Worm (Caenorhabditis elegans) whole organism, L3 larva: ENCODE data around the gene yif-1.
A peak's percentile ranks its signal among the peaks of the same experiment; 100 is the strongest.

ENCODE experiments used
- ceh-16 ChIP-seq: sonication (generic microtip); optimal IDR thresholded peaks from 2 replicates; lab custom pipeline; 2017; ENCODE audit warnings: missing biosample characterization, missing genetic modification characterization
- ceh-28 ChIP-seq: fragments of 150-350 bp; optimal IDR thresholded peaks from 2 replicates; lab custom pipeline; 2014; ENCODE audit warnings: missing biosample characterization, missing genetic modification reagents, missing genetic modification characterization
- ceh-82 ChIP-seq: fragments of 150-350 bp; optimal IDR thresholded peaks from 2 replicates; lab custom pipeline; 2014; ENCODE audit warnings: missing biosample characterization, missing genetic modification characterization
- egl-27 ChIP-seq: sonication (generic microtip); optimal IDR thresholded peaks from 4 replicates; lab custom pipeline; 2017; ENCODE audit warnings: missing biosample characterization, missing genetic modification reagents, missing genetic modification characterization
- elt-2 ChIP-seq: sonication (generic microtip); optimal IDR thresholded peaks from 2 replicates; lab custom pipeline; 2016; ENCODE audit warnings: missing genetic modification reagents, mild to moderate bottlenecking, missing genetic modification characterization, missing compliant biosample characterization
- elt-3 ChIP-seq, 3 experiments: fragments of 150-350 bp in 1 of 3; sonication (generic microtip) in 2 of 3; optimal IDR thresholded peaks; 2 replicates in 2 of 3; 4 replicates in 1 of 3; lab custom pipeline; 2014 to 2017; ENCODE audit warnings: missing biosample characterization in 3 of 3, missing genetic modification characterization in 3 of 3
- eor-1 ChIP-seq, 2 experiments: fragments of 150-350 bp; optimal IDR thresholded peaks; 2 replicates each; lab custom pipeline; 2014 to 2018; ENCODE audit warnings: missing biosample characterization in 2 of 2, missing genetic modification characterization in 2 of 2
- fkh-2 ChIP-seq: fragments of 150-350 bp; optimal IDR thresholded peaks from 2 replicates; lab custom pipeline; 2014; ENCODE audit warnings: missing biosample characterization, missing genetic modification reagents, missing genetic modification characterization
- fos-1 ChIP-seq: fragments of 150-350 bp; optimal IDR thresholded peaks from 2 replicates; lab custom pipeline; 2014; ENCODE audit warnings: missing biosample characterization, missing genetic modification characterization
- hmg-11 ChIP-seq: sonication (generic microtip); optimal IDR thresholded peaks from 2 replicates; lab custom pipeline; 2016; ENCODE audit warnings: missing genetic modification characterization, missing compliant biosample characterization
- lin-15B ChIP-seq: fragments of 150-350 bp; optimal IDR thresholded peaks from 2 replicates; lab custom pipeline; 2014; ENCODE audit warnings: missing biosample characterization, missing genetic modification characterization
- lin-39 ChIP-seq: fragments of 150-350 bp; optimal IDR thresholded peaks from 2 replicates; lab custom pipeline; 2018; ENCODE audit warnings: missing biosample characterization, missing genetic modification reagents, missing genetic modification characterization
- lsy-12 ChIP-seq: sonication (generic microtip); optimal IDR thresholded peaks from 2 replicates; lab custom pipeline; 2016; ENCODE audit warnings: mild to moderate bottlenecking, missing genetic modification characterization, missing compliant biosample characterization
- nfya-1 ChIP-seq: sonication (generic microtip); optimal IDR thresholded peaks from 2 replicates; lab custom pipeline; 2017; ENCODE audit warnings: missing genetic modification characterization, mild to moderate bottlenecking, missing compliant biosample characterization, antibody characterized with exemption, moderate library complexity; ENCODE audit not compliant: insufficient read depth
- nhr-11 ChIP-seq: fragments of 150-350 bp; optimal IDR thresholded peaks from 2 replicates; lab custom pipeline; 2014; ENCODE audit warnings: missing biosample characterization, missing genetic modification characterization
- nhr-12 ChIP-seq: fragments of 150-350 bp; optimal IDR thresholded peaks from 2 replicates; lab custom pipeline; 2014; ENCODE audit warnings: missing biosample characterization, missing genetic modification characterization
- nhr-23 ChIP-seq: fragments of 150-350 bp; optimal IDR thresholded peaks from 2 replicates; lab custom pipeline; 2014; ENCODE audit warnings: missing biosample characterization, missing genetic modification reagents, missing genetic modification characterization
- nhr-237 ChIP-seq: fragments of 150-350 bp; optimal IDR thresholded peaks from 2 replicates; lab custom pipeline; 2014; ENCODE audit warnings: missing biosample characterization, missing genetic modification characterization
- nhr-25 ChIP-seq: sonication (generic microtip); optimal IDR thresholded peaks from 2 replicates; lab custom pipeline; 2017; ENCODE audit warnings: missing biosample characterization, missing genetic modification characterization
- nhr-28 ChIP-seq: fragments of 150-350 bp; optimal IDR thresholded peaks from 2 replicates; lab custom pipeline; 2014; ENCODE audit warnings: missing biosample characterization, missing genetic modification characterization
- nhr-43 ChIP-seq: sonication (generic microtip); optimal IDR thresholded peaks from 2 replicates; lab custom pipeline; 2016; ENCODE audit warnings: mild to moderate bottlenecking, missing genetic modification characterization, missing compliant biosample characterization; ENCODE audit not compliant: poor library complexity, severe bottlenecking
- nhr-67 ChIP-seq: fragments of 150-350 bp; optimal IDR thresholded peaks from 2 replicates; lab custom pipeline; 2014; ENCODE audit warnings: missing biosample characterization, missing genetic modification characterization
- nhr-76 ChIP-seq: fragments of 150-350 bp; sonication (generic microtip); optimal IDR thresholded peaks from 5 replicates; lab custom pipeline; 2014; ENCODE audit warnings: missing biosample characterization, missing genetic modification characterization
- nhr-77 ChIP-seq: fragments of 150-350 bp; optimal IDR thresholded peaks from 2 replicates; lab custom pipeline; 2014; ENCODE audit warnings: missing biosample characterization, missing genetic modification characterization
- pqm-1 ChIP-seq: fragments of 150-350 bp; optimal IDR thresholded peaks from 2 replicates; lab custom pipeline; 2017; ENCODE audit warnings: missing biosample characterization, missing genetic modification characterization, inconsistent platforms
- skn-1 ChIP-seq: fragments of 150-350 bp; optimal IDR thresholded peaks from 2 replicates; lab custom pipeline; 2014; ENCODE audit warnings: missing biosample characterization, missing genetic modification characterization
- snpc-4 ChIP-seq: fragments of 150-350 bp; optimal IDR thresholded peaks from 2 replicates; lab custom pipeline; 2014; ENCODE audit warnings: missing biosample characterization, missing genetic modification characterization
- unc-39 ChIP-seq: sonication (generic microtip); optimal IDR thresholded peaks from 4 replicates; lab custom pipeline; 2017; ENCODE audit warnings: missing biosample characterization, missing genetic modification characterization
- unc-62 ChIP-seq: fragments of 150-350 bp; sonication (generic microtip); optimal IDR thresholded peaks from 4 replicates; lab custom pipeline; 2014; ENCODE audit warnings: missing biosample characterization, missing genetic modification reagents, missing genetic modification characterization
- zag-1 ChIP-seq: fragments of 150-350 bp; optimal IDR thresholded peaks from 2 replicates; lab custom pipeline; 2014; ENCODE audit warnings: missing biosample characterization, missing genetic modification characterization
- ztf-11 ChIP-seq: fragments of 150-350 bp; optimal IDR thresholded peaks from 2 replicates; lab custom pipeline; 2014; ENCODE audit warnings: missing biosample characterization, missing genetic modification characterization
- ztf-4 ChIP-seq: fragments of 150-350 bp; optimal IDR thresholded peaks from 2 replicates; lab custom pipeline; 2014; ENCODE audit warnings: missing biosample characterization, missing genetic modification characterization

yif-1 gene

DNA sequence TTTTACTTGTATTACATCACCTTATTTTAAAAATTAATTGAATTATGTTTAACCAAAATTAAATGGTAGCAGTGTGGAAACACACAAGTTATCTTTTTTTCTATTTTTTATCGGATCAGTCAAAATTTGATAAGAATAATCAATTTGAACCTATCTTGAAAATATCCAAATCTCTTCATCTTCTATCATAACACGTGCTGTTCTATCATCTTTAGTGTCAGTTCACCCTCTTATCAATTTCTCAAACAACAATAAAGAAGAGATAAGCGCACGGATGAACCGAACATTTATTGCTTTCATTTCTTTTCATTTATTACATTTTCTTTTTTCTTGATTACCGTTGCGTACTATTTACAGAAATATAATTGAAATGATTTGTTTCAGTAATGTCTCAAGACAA, 32.4 kb upstream of the yif-1 start, which contains the start of gene R04B5.5 (continued):
- TF ChIP-seq unc-62 (GFP tag; lab: Kevin White, UChicago) = no peak
- TF ChIP-seq, all 47 proteins: peak for 10

DNA sequence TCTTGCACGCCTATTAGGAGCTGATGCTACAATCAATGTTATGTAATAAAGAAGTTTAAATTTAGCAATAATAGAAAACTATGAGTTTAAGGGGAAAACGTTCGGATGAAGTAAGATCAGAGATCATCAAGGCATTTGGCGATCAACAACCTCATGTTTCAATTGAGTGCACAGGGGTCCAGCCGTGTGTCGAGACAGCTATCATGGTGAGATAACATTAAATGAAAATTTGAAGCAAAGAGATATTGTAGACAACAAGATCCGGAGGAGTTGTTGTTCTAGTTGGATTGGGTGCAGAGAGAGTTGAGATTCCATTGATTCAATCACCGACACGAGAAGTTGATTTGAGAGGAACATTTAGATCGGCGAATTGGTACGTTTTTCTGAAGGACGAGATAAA, 31.4 kb upstream of the yif-1 start:
- no peak for TF ChIP-seq nhr-43 (tag; lab: Kevin White, UChicago)
- no peak for TF ChIP-seq ztf-11 (tag; lab: Kevin White, UChicago)
- no peak for TF ChIP-seq snpc-4 (tag; lab: Kevin White, UChicago)
- TF ChIP-seq nhr-76 = peak; percentile 35

- TF ChIP-seq egl-27 = no peak
- peak; percentile 18 for TF ChIP-seq ztf-4 (tag; lab: Kevin White, UChicago)
- TF ChIP-seq skn-1 (tag; lab: Kevin White, UChicago) = no peak
- TF ChIP-seq lin-39 (tag; lab: Kevin White, UChicago) = no peak
- TF ChIP-seq nhr-76 = peak; percentile 63
- TF ChIP-seq, all 47 proteins: peak for 2
These were observed 30.2 kb upstream of the yif-1 start, which contains the start of gene R04B5.6 for ce11 chrV:10084864-10085263. Gene R04B5.6 (plus strand): TSS chrV:10085164.

- TF ChIP-seq nhr-11 (tag; lab: Kevin White, UChicago) (peak; percentile 8), elt-2 (tag; lab: Kevin White, UChicago) (peak; percentile 45), nfya-1 (peak; percentile 0), unc-39 (tag; lab: Kevin White, UChicago) (no peak), pqm-1 (tag; lab: Kevin White, UChicago) (no peak), ceh-28 (tag; lab: Kevin White, UChicago) (peak; percentile 28), skn-1 (tag; lab: Kevin White, UChicago) (peak; percentile 2)
- TF ChIP-seq, all 47 proteins: peak for 5
These were observed 29.3 kb upstream of the yif-1 start, which contains the start of gene nhr-12 for ce11 chrV:10083999-10084468. Gene nhr-12 (minus strand): TSS chrV:10084049.

- TF ChIP-seq nhr-76 (peak; percentile 77), nhr-23 (tag; lab: Kevin White, UChicago) (no peak)
These were observed 26.9 kb upstream of the yif-1 start, which contains the start of gene nhr-205 for ce11 chrV:10081636-10082035. Gene nhr-205 (minus strand): TSS chrV:10081776.

DNA sequence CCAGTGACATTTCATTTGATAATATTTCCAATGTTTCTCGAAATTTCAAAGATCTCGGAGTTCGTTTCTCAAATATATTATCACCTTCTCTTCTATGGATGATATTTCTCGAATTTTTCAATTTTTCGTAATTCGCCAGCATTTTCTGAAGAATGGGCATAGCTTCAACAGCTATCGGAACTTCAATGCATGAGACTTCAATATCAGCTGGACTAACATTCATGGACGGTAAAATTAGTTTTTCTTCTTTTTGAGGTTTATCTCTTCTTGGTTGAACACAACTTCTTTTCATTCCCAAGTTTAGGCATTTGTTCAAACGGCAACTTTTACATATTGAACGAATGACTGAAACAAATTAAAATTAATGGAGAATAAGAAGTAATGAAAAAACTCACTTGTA, 26.2 kb upstream of the yif-1 start:
- TF ChIP-seq nfya-1 (no peak), lsy-12 (tag; lab: Kevin White, UChicago) (no peak), lin-15B (no peak), nhr-237 (no peak), nhr-25 (tag; lab: Kevin White, UChicago) (no peak), elt-3 (tag; optimal IDR thresholded peaks at IDR 0.05; lab: Kevin White, UChicago) (no peak), eor-1 (tag; optimal IDR thresholded peaks at IDR 0.05; lab: Kevin White, UChicago) (no peak), nhr-28 (tag; lab: Kevin White, UChicago) (no peak), zag-1 (no peak)

DNA sequence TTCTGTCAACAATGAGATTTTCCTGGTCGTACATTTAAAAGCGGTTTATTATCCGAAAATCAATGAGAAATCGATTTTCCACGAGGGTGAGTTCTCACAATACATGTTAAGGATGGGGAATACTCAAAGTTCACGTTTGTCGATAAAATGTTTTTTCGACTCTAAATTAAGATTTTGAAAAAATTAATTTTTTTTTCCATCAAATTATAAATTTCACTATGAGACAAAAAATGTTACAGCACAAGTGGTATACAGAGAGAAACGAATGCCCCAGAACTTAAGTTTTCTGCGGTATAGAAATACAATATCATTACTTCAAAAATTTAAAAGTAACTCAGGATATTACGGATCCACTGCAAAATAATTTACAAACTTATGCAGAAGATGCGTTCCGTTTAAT, 23.5 kb upstream of the yif-1 start, which contains the start of gene R04B5.1:
Gene R04B5.1, minus strand, starts transcription at position 101 of the 400 bp plus-strand sequence.
- TF ChIP-seq nhr-67 (tag; lab: Kevin White, UChicago) (no peak), nhr-12 (tag; lab: Kevin White, UChicago) (no peak), elt-2 (tag; lab: Kevin White, UChicago) (no peak), hmg-11 (no peak), nhr-43 (tag; lab: Kevin White, UChicago) (no peak), fkh-2 (tag; lab: Kevin White, UChicago) (no peak), nhr-77 (tag; lab: Kevin White, UChicago) (no peak), nhr-25 (tag; lab: Kevin White, UChicago) (no peak), egl-27 (no peak), ceh-16 (tag; lab: Kevin White, UChicago) (no peak), skn-1 (tag; lab: Kevin White, UChicago) (no peak), fos-1 (no peak), lsy-12 (tag; lab: Kevin White, UChicago) (no peak), ceh-82 (tag; lab: Kevin White, UChicago) (no peak)
